Worm (Caenorhabditis elegans) whole organism, midembryonic: ENCODE results near the gene R144.10.

Experiments used
- T22C8.4 ChIP-seq: fragments of 200-800 bp; sonication (Bioruptor generic); IDR thresholded peaks from 2 replicates; pipeline ENCODE4 v1.3.6; 2022; ENCODE audit warnings: missing genetic modification characterization, missing compliant biosample characterization
- cog-1 ChIP-seq: sonication (generic microtip); optimal IDR thresholded peaks from 2 replicates; lab custom pipeline; 2016; ENCODE audit warnings: missing genetic modification characterization, missing compliant biosample characterization
- flt-1 ChIP-seq: fragments of 200-800 bp; sonication (Bioruptor generic); IDR thresholded peaks from 2 replicates; pipeline ENCODE4 v1.3.6; 2022; ENCODE audit warnings: missing genetic modification characterization, missing compliant biosample characterization
- klf-2 ChIP-seq: fragments of 200-800 bp; sonication (Bioruptor generic); conservative IDR thresholded peaks from 2 replicates; pipeline ENCODE4 v1.3.6; 2022; ENCODE audit warnings: missing genetic modification reagents, missing genetic modification characterization, missing compliant biosample characterization
- med-1 ChIP-seq: sonication (generic microtip); optimal IDR thresholded peaks from 2 replicates; lab custom pipeline; 2017; ENCODE audit warnings: missing genetic modification characterization, mild to moderate bottlenecking, missing compliant biosample characterization, antibody characterized with exemption, missing genetic modification reagents; ENCODE audit not compliant: insufficient read depth
- ref-1 ChIP-seq: fragments of 200-800 bp; sonication (Bioruptor generic); conservative IDR thresholded peaks from 2 replicates; pipeline ENCODE4 v1.3.6; 2022; ENCODE audit warnings: missing genetic modification reagents, missing genetic modification characterization, missing compliant biosample characterization
- tab-1 ChIP-seq: fragments of 200-800 bp; sonication (Bioruptor generic); IDR thresholded peaks from 2 replicates; pipeline ENCODE4 v1.3.6; 2022; ENCODE audit warnings: missing genetic modification characterization, missing compliant biosample characterization
- ztf-23 ChIP-seq: fragments of 200-800 bp; sonication (Bioruptor generic); IDR thresholded peaks from 2 replicates; pipeline ENCODE4 v1.3.6; 2022; ENCODE audit warnings: missing genetic modification reagents, missing genetic modification characterization, missing compliant biosample characterization
- ztf-29 ChIP-seq: fragments of 200-800 bp; sonication (Bioruptor generic); IDR thresholded peaks from 2 replicates; pipeline ENCODE4 v1.3.6; 2022; ENCODE audit warnings: missing genetic modification reagents, missing genetic modification characterization, missing compliant biosample characterization

R144.10 gene

ce11 chrIII:5013915-5014346, 11.8 kb upstream of the R144.10 start:
- TF ChIP-seq ztf-29 (GFP tag; lab: Robert Waterston, UW) (0 out of 2 replicates have a peak, but pooled peaks have one; percentile 27), med-1 (GFP tag; lab: Kevin White, UChicago) (no peak), ref-1 (GFP tag; lab: Robert Waterston, UW) (no peak), tab-1 (GFP tag; lab: Robert Waterston, UW) (0 out of 2 replicates have a peak, but pooled peaks have one; percentile 21), ztf-23 (peak; percentile 94), klf-2 (GFP tag; lab: Robert Waterston, UW) (no peak), T22C8.4 (no peak), flt-1 (GFP tag; lab: Robert Waterston, UW) (peak; percentile 82; the same call in 1 of the 2 replicates), cog-1 (tag; lab: Kevin White, UChicago) (peak; percentile 96)

ce11 chrIII:5012460-5012859, 10.3 kb upstream of the R144.10 start:
- no peak for TF ChIP-seq tab-1 (GFP tag; lab: Robert Waterston, UW)
- TF ChIP-seq T22C8.4 = no peak
- no peak for TF ChIP-seq cog-1 (tag; lab: Kevin White, UChicago)
- TF ChIP-seq med-1 (GFP tag; lab: Kevin White, UChicago) = no peak
- TF ChIP-seq klf-2 (GFP tag; lab: Robert Waterston, UW) = no peak
- no peak for TF ChIP-seq ref-1 (GFP tag; lab: Robert Waterston, UW)
- no peak for TF ChIP-seq ztf-29 (GFP tag; lab: Robert Waterston, UW)
- no peak for TF ChIP-seq ztf-23
- no peak for TF ChIP-seq flt-1 (GFP tag; lab: Robert Waterston, UW)

ce11 chrIII:5010723-5011122, 8.6 kb upstream of the R144.10 start:
- TF ChIP-seq ztf-29 (GFP tag; lab: Robert Waterston, UW) = no peak
- no peak for TF ChIP-seq T22C8.4
- TF ChIP-seq med-1 (GFP tag; lab: Kevin White, UChicago) = no peak
- TF ChIP-seq flt-1 (GFP tag; lab: Robert Waterston, UW) = no peak
- no peak for TF ChIP-seq cog-1 (tag; lab: Kevin White, UChicago)
- TF ChIP-seq klf-2 (GFP tag; lab: Robert Waterston, UW) = no peak
- TF ChIP-seq ref-1 (GFP tag; lab: Robert Waterston, UW) = no peak
- TF ChIP-seq ztf-23 = no peak
- TF ChIP-seq tab-1 (GFP tag; lab: Robert Waterston, UW) = no peak

DNA sequence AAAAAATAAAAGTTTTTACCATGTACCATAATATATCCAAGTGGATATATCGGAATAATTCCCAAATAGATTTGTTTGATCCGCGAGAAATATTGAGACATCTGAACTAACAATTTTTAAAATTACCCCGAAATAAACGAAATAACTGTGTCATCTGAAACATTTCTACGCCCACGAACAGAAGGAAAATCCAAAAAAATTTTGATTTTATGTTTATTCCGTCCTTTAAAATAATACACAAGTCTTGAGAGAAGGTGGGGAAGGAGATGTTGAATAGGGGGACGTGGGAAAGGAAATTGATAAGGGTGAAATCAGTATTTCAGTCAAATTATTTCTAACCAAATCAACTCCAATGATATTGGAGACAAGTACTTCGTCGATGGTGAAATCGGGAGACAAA, 6.6 kb upstream of the R144.10 start, which contains the start of gene R144.11:
Gene R144.11 (minus strand): TSS at position 101 of the 400 bp plus-strand sequence.
- TF ChIP-seq klf-2 (GFP tag; lab: Robert Waterston, UW) = no peak
- no peak for TF ChIP-seq T22C8.4
- TF ChIP-seq ztf-29 (GFP tag; lab: Robert Waterston, UW) = no peak
- TF ChIP-seq tab-1 (GFP tag; lab: Robert Waterston, UW) = no peak

DNA sequence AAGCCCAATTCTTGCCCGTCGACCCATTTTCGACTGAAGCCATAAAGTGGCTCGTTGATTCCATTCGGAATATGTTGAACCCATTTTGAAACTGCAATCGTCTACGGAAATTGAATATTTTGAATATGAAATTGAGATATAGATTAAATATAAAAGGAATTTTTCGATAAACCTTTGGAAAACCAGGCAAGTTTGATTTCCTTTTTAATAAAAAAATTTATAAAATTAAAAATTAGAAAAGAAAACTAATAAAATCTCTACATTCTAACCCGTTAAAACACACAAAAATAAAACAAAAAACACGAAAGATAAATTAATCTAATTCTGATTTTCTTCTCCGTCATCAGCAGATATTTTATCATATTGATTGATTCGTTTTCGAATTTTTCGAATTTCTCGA, 4.8 kb upstream of the R144.10 start, which contains the start of gene R144.12:
Gene R144.12 (minus strand): TSS at position 101 of the 400 bp plus-strand sequence.
- TF ChIP-seq T22C8.4 (no peak), ref-1 (GFP tag; lab: Robert Waterston, UW) (no peak), med-1 (GFP tag; lab: Kevin White, UChicago) (no peak), klf-2 (GFP tag; lab: Robert Waterston, UW) (no peak), cog-1 (tag; lab: Kevin White, UChicago) (no peak), ztf-23 (no peak), tab-1 (GFP tag; lab: Robert Waterston, UW) (no peak), flt-1 (GFP tag; lab: Robert Waterston, UW) (no peak), ztf-29 (GFP tag; lab: Robert Waterston, UW) (no peak)

- no peak for TF ChIP-seq ref-1 (GFP tag; lab: Robert Waterston, UW)
- TF ChIP-seq flt-1 (GFP tag; lab: Robert Waterston, UW) = no peak
- TF ChIP-seq ztf-29 (GFP tag; lab: Robert Waterston, UW) = no peak
- TF ChIP-seq cog-1 (tag; lab: Kevin White, UChicago) = no peak
- no peak for TF ChIP-seq tab-1 (GFP tag; lab: Robert Waterston, UW)
- no peak for TF ChIP-seq ztf-23
- no peak for TF ChIP-seq med-1 (GFP tag; lab: Kevin White, UChicago)
- TF ChIP-seq T22C8.4 = no peak
- no peak for TF ChIP-seq klf-2 (GFP tag; lab: Robert Waterston, UW)
These were observed 2.5 kb upstream of the R144.10 start, which contains the start of gene R144.6 for ce11 chrIII:5004621-5005020. Gene R144.6 (minus strand): TSS chrIII:5004721.

DNA sequence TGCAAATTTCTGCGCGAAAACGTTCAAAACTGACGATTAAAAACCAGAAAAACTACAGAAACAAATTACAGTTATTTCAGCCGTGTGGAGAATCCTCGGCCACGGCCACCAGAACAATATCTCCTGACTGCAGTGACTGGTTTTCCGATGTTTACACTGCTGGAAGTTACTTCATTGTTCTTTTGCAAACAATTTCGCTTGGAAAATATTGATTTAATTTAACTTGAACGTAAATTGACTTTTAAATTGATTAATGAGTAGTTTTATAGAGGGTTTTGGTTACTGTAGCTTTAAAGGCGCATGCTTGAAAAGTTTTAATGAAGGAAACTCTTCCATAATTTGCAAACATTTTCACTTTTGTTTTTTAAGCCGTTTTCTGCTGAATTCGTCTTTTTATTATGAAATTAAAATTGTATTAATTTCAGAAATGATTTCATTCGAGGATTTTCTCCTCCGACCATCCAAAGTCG, 3.1 kb downstream of the R144.10 start, which contains the start of gene smcr-8:
Gene smcr-8 (plus strand): TSS at position 420 of the 470 bp plus-strand sequence.
- no peak for TF ChIP-seq klf-2 (GFP tag; lab: Robert Waterston, UW)
- no peak for TF ChIP-seq T22C8.4
- no peak for TF ChIP-seq tab-1 (GFP tag; lab: Robert Waterston, UW)
- TF ChIP-seq med-1 (GFP tag; lab: Kevin White, UChicago) = no peak
- no peak for TF ChIP-seq cog-1 (tag; lab: Kevin White, UChicago)
- TF ChIP-seq ztf-23 = no peak
- TF ChIP-seq ztf-29 (GFP tag; lab: Robert Waterston, UW) = no peak
- no peak for TF ChIP-seq flt-1 (GFP tag; lab: Robert Waterston, UW)
- TF ChIP-seq ref-1 (GFP tag; lab: Robert Waterston, UW) = no peak

ce11 chrIII:4998111-4998859, 3.8 kb downstream of the R144.10 start, which contains the start of gene tmem-131:
Gene tmem-131 (minus strand): TSS chrIII:4998161.
- TF ChIP-seq T22C8.4 (peak; percentile 57; the same call in 1 of the 2 replicates), med-1 (GFP tag; lab: Kevin White, UChicago) (no peak)

DNA sequence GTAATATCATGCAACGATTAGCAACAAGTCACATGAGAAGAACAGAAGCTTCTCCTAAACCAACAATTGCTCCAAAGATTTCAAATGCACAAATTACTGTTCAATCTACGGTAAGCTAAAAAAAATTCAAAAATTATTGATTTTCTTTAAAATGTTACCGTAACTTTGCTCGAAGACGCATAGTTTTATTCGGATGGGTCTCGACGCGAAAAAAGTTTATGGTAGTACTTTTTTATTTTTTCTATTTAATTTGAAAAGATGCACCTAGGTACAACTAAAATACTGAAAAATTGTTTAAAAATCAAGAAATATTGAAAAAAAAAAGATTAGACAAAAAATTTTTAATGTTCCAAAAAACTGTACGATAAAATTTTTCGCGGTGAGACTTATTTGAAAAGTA, 14.5 kb downstream of the R144.10 start:
- no peak for TF ChIP-seq ztf-23
- TF ChIP-seq flt-1 (GFP tag; lab: Robert Waterston, UW) = no peak
- no peak for TF ChIP-seq ref-1 (GFP tag; lab: Robert Waterston, UW)
- no peak for TF ChIP-seq T22C8.4
- no peak for TF ChIP-seq ztf-29 (GFP tag; lab: Robert Waterston, UW)
- no peak for TF ChIP-seq cog-1 (tag; lab: Kevin White, UChicago)
- TF ChIP-seq med-1 (GFP tag; lab: Kevin White, UChicago) = no peak
- TF ChIP-seq tab-1 (GFP tag; lab: Robert Waterston, UW) = no peak
- TF ChIP-seq klf-2 (GFP tag; lab: Robert Waterston, UW) = no peak
